Worm (Caenorhabditis elegans) whole organism, L2 larva: ENCODE results near the gene Y79H2A.12.

Experiments
- C34F6.9 ChIP-seq: fragments of 150-350 bp; optimal IDR thresholded peaks from 2 replicates; lab custom pipeline; 2014; ENCODE audit warnings: missing biosample characterization, missing genetic modification characterization
- F13H6.1 ChIP-seq: sonication (generic microtip); optimal IDR thresholded peaks from 2 replicates; lab custom pipeline; 2016; ENCODE audit warnings: missing genetic modification characterization, missing compliant biosample characterization
- R02D3.7 ChIP-seq: fragments of 150-350 bp; optimal IDR thresholded peaks from 2 replicates; lab custom pipeline; 2014; ENCODE audit warnings: missing biosample characterization, missing genetic modification characterization
- Y55F3AM.14 ChIP-seq: fragments of 200-800 bp; sonication (Bioruptor generic); optimal IDR thresholded peaks from 2 replicates; lab custom pipeline; 2018; ENCODE audit warnings: mild to moderate bottlenecking, missing genetic modification characterization, missing compliant biosample characterization
- ZK546.5 ChIP-seq: sonication (generic microtip); optimal IDR thresholded peaks from 2 replicates; lab custom pipeline; 2017; ENCODE audit warnings: missing biosample characterization, missing genetic modification characterization
- aly-2 ChIP-seq: fragments of 150-350 bp; optimal IDR thresholded peaks from 2 replicates; lab custom pipeline; 2014; ENCODE audit warnings: missing biosample characterization, missing genetic modification characterization
- ama-1 ChIP-seq: fragments of 150-350 bp; optimal IDR thresholded peaks from 2 replicates; lab custom pipeline; 2018; ENCODE audit warnings: inconsistent platforms
- blmp-1 ChIP-seq: sonication (generic microtip); optimal IDR thresholded peaks from 2 replicates; lab custom pipeline; 2017; ENCODE audit warnings: missing genetic modification characterization, mild to moderate bottlenecking, missing compliant biosample characterization, antibody characterized with exemption, moderate library complexity; ENCODE audit not compliant: insufficient read depth
- ceh-16 ChIP-seq: fragments of 150-350 bp; optimal IDR thresholded peaks from 2 replicates; lab custom pipeline; 2014; ENCODE audit warnings: missing biosample characterization, missing genetic modification characterization
- crh-2 ChIP-seq: sonication (generic microtip); optimal IDR thresholded peaks from 2 replicates; lab custom pipeline; 2017; ENCODE audit warnings: missing biosample characterization, missing genetic modification characterization
- dmd-4 ChIP-seq: sonication (generic microtip); optimal IDR thresholded peaks from 2 replicates; lab custom pipeline; 2017; ENCODE audit warnings: missing biosample characterization, missing genetic modification characterization
- elt-1 ChIP-seq: fragments of 150-350 bp; optimal IDR thresholded peaks from 2 replicates; lab custom pipeline; 2014; ENCODE audit warnings: missing biosample characterization, missing genetic modification characterization
- elt-3 ChIP-seq: sonication (generic microtip); optimal IDR thresholded peaks from 2 replicates; lab custom pipeline; 2017; ENCODE audit warnings: missing biosample characterization, missing genetic modification characterization
- fos-1 ChIP-seq: fragments of 150-350 bp; optimal IDR thresholded peaks from 2 replicates; lab custom pipeline; 2014; ENCODE audit warnings: missing biosample characterization, missing genetic modification characterization
- gmeb-1 ChIP-seq: fragments of 150-350 bp; optimal IDR thresholded peaks from 2 replicates; lab custom pipeline; 2014; ENCODE audit warnings: missing biosample characterization, missing genetic modification characterization
- lin-11 ChIP-seq: fragments of 150-350 bp; sonication (generic microtip); optimal IDR thresholded peaks from 2 replicates; lab custom pipeline; 2014; ENCODE audit warnings: missing biosample characterization, missing genetic modification characterization, inconsistent platforms, mixed read lengths
- lin-13 ChIP-seq: fragments of 150-350 bp; optimal IDR thresholded peaks from 2 replicates; lab custom pipeline; 2014; ENCODE audit warnings: missing biosample characterization, missing genetic modification reagents, missing genetic modification characterization
- lin-39 ChIP-seq: fragments of 150-350 bp; optimal IDR thresholded peaks from 2 replicates; lab custom pipeline; 2014; ENCODE audit warnings: missing biosample characterization, missing genetic modification reagents, missing genetic modification characterization
- lsy-2 ChIP-seq, 2 experiments: fragments of 150-350 bp in 1 of 2; sonication (generic microtip) in 1 of 2; optimal IDR thresholded peaks; 2 replicates each; lab custom pipeline; 2014 to 2017; ENCODE audit warnings: missing biosample characterization in 2 of 2, missing genetic modification characterization in 2 of 2
- mab-5 ChIP-seq: fragments of 150-350 bp; optimal IDR thresholded peaks from 2 replicates; lab custom pipeline; 2014; ENCODE audit warnings: missing biosample characterization, missing genetic modification characterization
- nhr-10 ChIP-seq: sonication (generic microtip); optimal IDR thresholded peaks from 2 replicates; lab custom pipeline; 2017; ENCODE audit warnings: missing biosample characterization, missing genetic modification characterization
- nhr-11 ChIP-seq: fragments of 150-350 bp; optimal IDR thresholded peaks from 2 replicates; lab custom pipeline; 2014; ENCODE audit warnings: missing biosample characterization, missing genetic modification characterization
- nhr-129 ChIP-seq: fragments of 150-350 bp; optimal IDR thresholded peaks from 2 replicates; lab custom pipeline; 2014; ENCODE audit warnings: missing biosample characterization, missing genetic modification characterization
- nhr-21 ChIP-seq: fragments of 150-350 bp; optimal IDR thresholded peaks from 2 replicates; lab custom pipeline; 2014; ENCODE audit warnings: missing biosample characterization, missing genetic modification characterization
- nhr-237 ChIP-seq: fragments of 150-350 bp; optimal IDR thresholded peaks from 2 replicates; lab custom pipeline; 2014; ENCODE audit warnings: missing biosample characterization, missing genetic modification characterization
- nhr-25 ChIP-seq: fragments of 150-350 bp; sonication (generic microtip); optimal IDR thresholded peaks from 3 replicates; lab custom pipeline; 2014; ENCODE audit warnings: missing biosample characterization, missing genetic modification characterization
- nhr-77 ChIP-seq: fragments of 150-350 bp; optimal IDR thresholded peaks from 2 replicates; lab custom pipeline; 2014; ENCODE audit warnings: missing biosample characterization, missing genetic modification characterization
- sem-4 ChIP-seq: fragments of 150-350 bp; optimal IDR thresholded peaks from 2 replicates; lab custom pipeline; 2014; ENCODE audit warnings: missing biosample characterization, missing genetic modification reagents, missing genetic modification characterization
- skn-1 ChIP-seq: sonication (generic microtip); optimal IDR thresholded peaks from 2 replicates; lab custom pipeline; 2017; ENCODE audit warnings: missing biosample characterization, missing genetic modification characterization
- sma-9 ChIP-seq, 2 experiments: fragments of 150-350 bp in 1 of 2; sonication (generic microtip) in 1 of 2; optimal IDR thresholded peaks; 2 replicates each; lab custom pipeline; 2014 to 2016; ENCODE audit warnings: missing genetic modification characterization in 2 of 2, mild to moderate bottlenecking in 1 of 2, missing biosample characterization in 1 of 2, missing compliant biosample characterization in 1 of 2, missing genetic modification reagents in 1 of 2, moderate library complexity in 1 of 2
- snpc-4 ChIP-seq: fragments of 150-350 bp; optimal IDR thresholded peaks from 2 replicates; lab custom pipeline; 2014; ENCODE audit warnings: missing biosample characterization, missing genetic modification characterization
- unc-55 ChIP-seq: fragments of 150-350 bp; sonication (generic microtip); optimal IDR thresholded peaks from 3 replicates; lab custom pipeline; 2014; ENCODE audit warnings: missing biosample characterization, missing genetic modification reagents, missing genetic modification characterization
- unc-62 ChIP-seq: fragments of 150-350 bp; optimal IDR thresholded peaks from 2 replicates; lab custom pipeline; 2014; ENCODE audit warnings: missing biosample characterization, missing genetic modification reagents, missing genetic modification characterization
- zag-1 ChIP-seq: fragments of 150-350 bp; optimal IDR thresholded peaks from 2 replicates; lab custom pipeline; 2014; ENCODE audit warnings: missing biosample characterization, missing genetic modification characterization
- ztf-1 ChIP-seq: fragments of 200-800 bp; sonication (Bioruptor generic); conservative IDR thresholded peaks from 2 replicates; pipeline ENCODE4 v1.3.6; 2022; ENCODE audit warnings: missing genetic modification characterization, missing compliant biosample characterization
- ztf-11 ChIP-seq: sonication (generic microtip); optimal IDR thresholded peaks from 2 replicates; lab custom pipeline; 2017; ENCODE audit warnings: missing biosample characterization, missing genetic modification characterization
- ztf-4 ChIP-seq: fragments of 150-350 bp; optimal IDR thresholded peaks from 2 replicates; lab custom pipeline; 2014; ENCODE audit warnings: missing biosample characterization, missing genetic modification characterization

Y79H2A.12 gene

ce11 chrIII:12061413-12061812 is 32.7 kb upstream of the Y79H2A.12 start, which contains the start of gene zyg-8:
TSS of gene zyg-8 (plus strand) at chrIII:12061713.
- TF ChIP-seq crh-2 (tag; lab: Kevin White, UChicago) (no peak), zag-1 (no peak), ztf-11 (tag; lab: Kevin White, UChicago) (no peak), Y55F3AM.14 (GFP tag; lab: Kevin White, UChicago) (no peak), gmeb-1 (no peak), unc-55 (GFP tag; lab: Kevin White, UChicago) (no peak), ceh-16 (no peak), nhr-77 (no peak), ZK546.5 (tag; lab: Kevin White, UChicago) (no peak), lin-11 (tag; lab: Kevin White, UChicago) (no peak), ztf-4 (no peak), ztf-1 (GFP tag; lab: Robert Waterston, UW) (no peak), ama-1 (lab: Kevin White, UChicago) (no peak), F13H6.1 (tag; lab: Kevin White, UChicago) (no peak), elt-3 (no peak)

DNA sequence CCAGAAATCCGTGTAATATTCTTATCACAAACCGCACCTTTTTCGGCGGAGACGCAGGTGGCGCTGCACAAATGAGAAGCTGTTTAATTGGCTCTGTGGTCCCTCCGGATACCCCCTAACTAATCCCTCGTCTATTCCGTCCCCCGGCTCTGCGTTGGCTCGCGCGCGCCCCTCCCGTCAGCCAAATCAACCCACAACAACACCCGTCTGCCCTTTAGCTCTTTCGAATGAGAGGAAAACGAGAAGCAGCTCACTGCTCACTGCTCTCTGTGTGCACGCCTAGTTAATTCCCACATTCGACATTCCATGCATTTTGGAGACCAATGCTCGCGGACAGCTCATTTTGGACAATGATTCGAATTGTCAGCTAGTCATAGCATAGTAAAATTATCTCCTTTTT is 31.4 kb upstream of the Y79H2A.12 start:
- TF ChIP-seq ztf-11 (tag; lab: Kevin White, UChicago) (no peak), R02D3.7 (tag; lab: Kevin White, UChicago) (no peak), snpc-4 (tag; lab: Kevin White, UChicago) (no peak), dmd-4 (no peak), zag-1 (no peak), sma-9 (GFP tag; optimal IDR thresholded peaks at IDR 0.05; lab: Kevin White, UChicago) (no peak), sma-9 (tag; optimal IDR thresholded peaks at IDR 0.05; lab: Kevin White, UChicago) (no peak), nhr-21 (tag; lab: Kevin White, UChicago) (no peak), nhr-11 (no peak), F13H6.1 (tag; lab: Kevin White, UChicago) (no peak), elt-1 (tag; lab: Kevin White, UChicago) (no peak), Y55F3AM.14 (GFP tag; lab: Kevin White, UChicago) (no peak), skn-1 (tag; lab: Kevin White, UChicago) (no peak)
- TF ChIP-seq, all 48 proteins: peak for 0

DNA sequence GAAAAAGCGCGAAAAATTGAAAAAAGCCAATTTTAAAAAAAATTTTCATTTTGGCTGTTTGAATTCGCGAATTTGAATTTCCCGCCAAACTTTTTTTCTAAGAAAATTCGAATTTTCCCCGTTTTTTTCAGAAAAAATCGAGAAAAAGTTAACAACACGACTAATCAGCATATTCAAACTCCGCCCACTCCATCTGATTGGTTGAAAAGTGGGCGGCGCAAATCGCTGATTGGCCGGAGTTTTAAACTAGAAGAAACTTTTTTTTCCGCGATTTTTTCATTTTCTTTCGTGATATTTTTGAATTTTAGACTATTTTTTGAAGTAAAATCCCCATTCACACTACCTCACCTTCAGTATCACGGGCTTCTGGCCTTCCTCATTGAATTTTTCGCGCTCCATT is 30.9 kb upstream of the Y79H2A.12 start:
- TF ChIP-seq lin-11 (tag; lab: Kevin White, UChicago) (no peak), ama-1 (lab: Kevin White, UChicago) (no peak), unc-62 (no peak), nhr-10 (tag; lab: Kevin White, UChicago) (no peak), ztf-1 (GFP tag; lab: Robert Waterston, UW) (no peak), skn-1 (tag; lab: Kevin White, UChicago) (no peak), aly-2 (tag; lab: Kevin White, UChicago) (no peak), snpc-4 (tag; lab: Kevin White, UChicago) (no peak), fos-1 (no peak), blmp-1 (tag; lab: Kevin White, UChicago) (no peak), nhr-129 (tag; lab: Kevin White, UChicago) (no peak)

ce11 chrIII:12058429-12058828 is 29.8 kb upstream of the Y79H2A.12 start, which contains the start of gene arx-3:
TSS of gene arx-3 (minus strand) at chrIII:12058458.
- TF ChIP-seq nhr-237 (no peak), C34F6.9 (tag; lab: Kevin White, UChicago) (peak; percentile 52), fos-1 (peak; percentile 13), unc-55 (GFP tag; lab: Kevin White, UChicago) (peak; percentile 58), lin-39 (no peak), lin-13 (GFP tag; lab: Kevin White, UChicago) (peak; percentile 10), nhr-25 (tag; lab: Kevin White, UChicago) (peak; percentile 41), aly-2 (tag; lab: Kevin White, UChicago) (no peak), mab-5 (tag; lab: Kevin White, UChicago) (peak; percentile 31), gmeb-1 (peak; percentile 42), crh-2 (tag; lab: Kevin White, UChicago) (peak; percentile 30), ztf-4 (no peak), lsy-2 (tag; optimal IDR thresholded peaks at IDR 0.05; lab: Kevin White, UChicago) (peak; percentile 53 to 57), R02D3.7 (tag; lab: Kevin White, UChicago) (no peak), sem-4 (tag; lab: Kevin White, UChicago) (peak; percentile 35), blmp-1 (tag; lab: Kevin White, UChicago) (no peak)
